Worm (Caenorhabditis elegans) whole organism, young adult: ENCODE results near the gene C13B4.1.

Experiments used
- B0035.1 ChIP-seq: sonication (generic microtip); optimal IDR thresholded peaks from 2 replicates; lab custom pipeline; 2016; ENCODE audit warnings: missing genetic modification characterization, mild to moderate bottlenecking, missing compliant biosample characterization, missing genotype, missing genetic modification reagents
- B0336.3 ChIP-seq: fragments of 200-800 bp; sonication (Bioruptor generic); IDR thresholded peaks from 2 replicates; pipeline ENCODE4 v1.3.6; 2022; ENCODE audit warnings: missing genetic modification characterization, missing compliant biosample characterization
- D2030.7 ChIP-seq: fragments of 200-800 bp; sonication (Bioruptor generic); IDR thresholded peaks from 2 replicates; pipeline ENCODE4 v1.3.6; 2022; ENCODE audit warnings: missing genetic modification reagents, missing genetic modification characterization, missing compliant biosample characterization
- F23B12.7 ChIP-seq: sonication (generic microtip); optimal IDR thresholded peaks from 2 replicates; lab custom pipeline; 2017; ENCODE audit warnings: missing genetic modification characterization, mild to moderate bottlenecking, missing compliant biosample characterization, antibody characterized with exemption, moderate library complexity; ENCODE audit not compliant: insufficient read depth
- F33H1.4 ChIP-seq: fragments of 200-800 bp; sonication (Bioruptor generic); IDR thresholded peaks from 2 replicates; pipeline ENCODE4 v1.3.6; 2022; ENCODE audit warnings: missing genetic modification reagents, missing genetic modification characterization, missing compliant biosample characterization
- F49E8.2 ChIP-seq: sonication (generic microtip); optimal IDR thresholded peaks from 3 replicates; lab custom pipeline; 2017; ENCODE audit warnings: missing genetic modification characterization, mild to moderate bottlenecking, missing compliant biosample characterization, antibody characterized with exemption, moderate library complexity; ENCODE audit not compliant: insufficient read depth
- F57C9.4 ChIP-seq: sonication (generic microtip); optimal IDR thresholded peaks from 2 replicates; lab custom pipeline; 2017; ENCODE audit warnings: mild to moderate bottlenecking, missing genetic modification characterization, missing compliant biosample characterization
- K11D2.4 ChIP-seq: fragments of 200-800 bp; sonication (Bioruptor generic); IDR thresholded peaks from 2 replicates; pipeline ENCODE4 v1.3.6; 2022; ENCODE audit warnings: missing genetic modification reagents, missing genetic modification characterization, missing compliant biosample characterization
- K12H6.12 ChIP-seq: fragments of 200-800 bp; sonication (Bioruptor generic); optimal IDR thresholded peaks from 2 replicates; lab custom pipeline; 2018; ENCODE audit warnings: mild to moderate bottlenecking, missing genetic modification characterization, missing compliant biosample characterization
- Y53F4B.3 ChIP-seq: fragments of 200-800 bp; sonication (Bioruptor generic); IDR thresholded peaks from 2 replicates; pipeline ENCODE4 v1.3.6; 2022; ENCODE audit warnings: missing genetic modification reagents, missing genetic modification characterization, missing compliant biosample characterization
- Y79H2A.3 ChIP-seq: fragments of 200-800 bp; sonication (Bioruptor generic); conservative IDR thresholded peaks from 2 replicates; pipeline ENCODE4 v1.3.6; 2022; ENCODE audit warnings: missing genetic modification reagents, missing genetic modification characterization, missing compliant biosample characterization
- ama-1 ChIP-seq, 3 experiments: fragments of 150-350 bp in 1 of 3; sonication (generic microtip) in 2 of 3; optimal IDR thresholded peaks; 2 replicates each; lab custom pipeline; 2014 to 2018; ENCODE audit warnings: missing biosample characterization in 2 of 3, missing genetic modification characterization in 2 of 3, missing genetic modification reagents in 2 of 3
- aptf-2 ChIP-seq: fragments of 200-800 bp; sonication (Bioruptor generic); conservative IDR thresholded peaks from 2 replicates; pipeline ENCODE4 v1.3.6; 2022; ENCODE audit warnings: missing genetic modification reagents, missing genetic modification characterization, missing compliant biosample characterization
- aptf-3 ChIP-seq: fragments of 200-800 bp; sonication (Bioruptor generic); IDR thresholded peaks from 2 replicates; pipeline ENCODE4 v1.3.6; 2022; ENCODE audit warnings: missing genetic modification characterization, missing compliant biosample characterization
- attf-6 ChIP-seq: fragments of 200-800 bp; sonication (Bioruptor generic); IDR thresholded peaks from 2 replicates; pipeline ENCODE4 v1.3.6; 2022; ENCODE audit warnings: missing genetic modification reagents, missing genetic modification characterization, missing compliant biosample characterization
- ccch-3 ChIP-seq: fragments of 200-800 bp; sonication (Bioruptor generic); optimal IDR thresholded peaks from 2 replicates; lab custom pipeline; 2018; ENCODE audit warnings: mild to moderate bottlenecking, missing genetic modification characterization, missing compliant biosample characterization
- ceh-100 ChIP-seq: fragments of 200-800 bp; sonication (Bioruptor generic); IDR thresholded peaks from 2 replicates; pipeline ENCODE4 v1.3.6; 2022; ENCODE audit warnings: missing genetic modification reagents, missing genetic modification characterization, missing compliant biosample characterization
- ceh-27 ChIP-seq: fragments of 200-800 bp; sonication (Bioruptor generic); optimal IDR thresholded peaks from 2 replicates; lab custom pipeline; 2018; ENCODE audit warnings: mild to moderate bottlenecking, missing genetic modification characterization, moderate library complexity, missing compliant biosample characterization
- ceh-40 ChIP-seq: fragments of 200-800 bp; sonication (Bioruptor generic); IDR thresholded peaks from 2 replicates; pipeline ENCODE4 v1.3.6; 2022; ENCODE audit warnings: missing genetic modification characterization, missing compliant biosample characterization
- ceh-58 ChIP-seq: fragments of 200-800 bp; sonication (Bioruptor generic); IDR thresholded peaks from 2 replicates; pipeline ENCODE4 v1.3.6; 2022; ENCODE audit warnings: missing genetic modification characterization, missing compliant biosample characterization
- ets-4 ChIP-seq: fragments of 200-800 bp; sonication (Bioruptor generic); optimal IDR thresholded peaks from 2 replicates; lab custom pipeline; 2018; ENCODE audit warnings: mild to moderate bottlenecking, missing genetic modification characterization, missing compliant biosample characterization
- hlh-12 ChIP-seq: sonication (generic microtip); optimal IDR thresholded peaks from 2 replicates; lab custom pipeline; 2016; ENCODE audit warnings: missing genetic modification characterization, missing compliant biosample characterization
- hmg-1.2 ChIP-seq: fragments of 200-800 bp; sonication (Bioruptor generic); IDR thresholded peaks from 2 replicates; pipeline ENCODE4 v1.3.6; 2022; ENCODE audit warnings: missing genetic modification reagents, missing genetic modification characterization, missing compliant biosample characterization
- hmg-20 ChIP-seq: fragments of 200-800 bp; sonication (Bioruptor generic); IDR thresholded peaks from 2 replicates; pipeline ENCODE4 v1.3.6; 2022; ENCODE audit warnings: missing genetic modification reagents, missing genetic modification characterization, missing compliant biosample characterization
- lag-1 ChIP-seq: fragments of 200-800 bp; sonication (Bioruptor generic); IDR thresholded peaks from 2 replicates; pipeline ENCODE4 v1.3.6; 2022; ENCODE audit warnings: missing genetic modification reagents, missing genetic modification characterization, missing compliant biosample characterization
- let-526 ChIP-seq: fragments of 200-800 bp; sonication (Bioruptor generic); IDR thresholded peaks from 2 replicates; pipeline ENCODE4 v1.3.6; 2022; ENCODE audit warnings: missing genetic modification reagents, missing genetic modification characterization, missing compliant biosample characterization
- lin-54 ChIP-seq: fragments of 200-800 bp; sonication (Bioruptor generic); optimal IDR thresholded peaks from 2 replicates; lab custom pipeline; 2018; ENCODE audit warnings: mild to moderate bottlenecking, missing genetic modification characterization, missing compliant biosample characterization
- madf-10 ChIP-seq: sonication (generic microtip); optimal IDR thresholded peaks from 2 replicates; lab custom pipeline; 2016; ENCODE audit warnings: mild to moderate bottlenecking, missing genetic modification characterization, missing compliant biosample characterization
- madf-3 ChIP-seq: fragments of 200-800 bp; sonication (Bioruptor generic); IDR thresholded peaks from 2 replicates; pipeline ENCODE4 v1.3.6; 2022; ENCODE audit warnings: missing genetic modification reagents, missing genetic modification characterization, missing compliant biosample characterization
- madf-8 ChIP-seq: fragments of 200-800 bp; sonication (Bioruptor generic); conservative IDR thresholded peaks from 2 replicates; pipeline ENCODE4 v1.3.6; 2022; ENCODE audit warnings: missing genetic modification reagents, missing genetic modification characterization, missing compliant biosample characterization
- mcd-1 ChIP-seq: fragments of 200-800 bp; sonication (Bioruptor generic); IDR thresholded peaks from 2 replicates; pipeline ENCODE4 v1.3.6; 2022; ENCODE audit warnings: missing genetic modification reagents, missing genetic modification characterization, missing compliant biosample characterization
- mel-28 ChIP-seq: sonication (generic microtip); optimal IDR thresholded peaks from 2 replicates; lab custom pipeline; 2016; ENCODE audit warnings: borderline replicate concordance, mild to moderate bottlenecking, missing genetic modification characterization, missing compliant biosample characterization
- nfya-1 ChIP-seq: sonication (generic microtip); optimal IDR thresholded peaks from 2 replicates; lab custom pipeline; 2017; ENCODE audit warnings: antibody characterized with exemption, missing compliant biosample characterization, missing genetic modification characterization, borderline replicate concordance; ENCODE audit not compliant: insufficient read depth
- nhr-120 ChIP-seq: fragments of 200-800 bp; sonication (Bioruptor generic); IDR thresholded peaks from 2 replicates; pipeline ENCODE4 v1.3.6; 2022; ENCODE audit warnings: missing genetic modification characterization, missing compliant biosample characterization
- nhr-179 ChIP-seq: sonication (generic microtip); optimal IDR thresholded peaks from 2 replicates; lab custom pipeline; 2016; ENCODE audit warnings: mild to moderate bottlenecking, missing genetic modification characterization, missing compliant biosample characterization
- rec-8 ChIP-seq, 2 experiments: sonication (generic microtip); optimal IDR thresholded peaks; 2 replicates each; lab custom pipeline; 2016; ENCODE audit warnings: mild to moderate bottlenecking in 2 of 2, missing genetic modification characterization in 2 of 2, missing genetic modification reagents in 2 of 2, missing genotype in 2 of 2, missing biosample characterization in 1 of 2, missing compliant biosample characterization in 1 of 2, moderate library complexity in 1 of 2
- rpc-1 ChIP-seq, 2 experiments: fragments of 150-350 bp in 1 of 2; sonication (generic microtip) in 1 of 2; optimal IDR thresholded peaks; 2 replicates each; lab custom pipeline; 2014 to 2018; ENCODE audit warnings: missing biosample characterization in 1 of 2, missing genetic modification characterization in 1 of 2, missing genetic modification reagents in 1 of 2, missing genotype in 1 of 2
- snpc-1.1 ChIP-seq: sonication (generic microtip); optimal IDR thresholded peaks from 2 replicates; lab custom pipeline; 2017; ENCODE audit warnings: missing genetic modification characterization, mild to moderate bottlenecking, missing compliant biosample characterization, antibody characterized with exemption, moderate library complexity, missing genotype, missing genetic modification reagents; ENCODE audit not compliant: insufficient read depth
- snpc-1.3 ChIP-seq: sonication (generic microtip); optimal IDR thresholded peaks from 2 replicates; lab custom pipeline; 2017; ENCODE audit warnings: missing genetic modification characterization, mild to moderate bottlenecking, missing compliant biosample characterization, antibody characterized with exemption, moderate library complexity, missing genotype, missing genetic modification reagents; ENCODE audit not compliant: insufficient read depth
- snpc-4 ChIP-seq, 5 experiments: fragments of 150-350 bp in 1 of 5; sonication (generic microtip) in 4 of 5; optimal IDR thresholded peaks; 2 replicates each; lab custom pipeline; 2014 to 2018; ENCODE audit warnings: missing genetic modification characterization in 5 of 5, missing biosample characterization in 3 of 5, antibody characterized with exemption in 2 of 5, mild to moderate bottlenecking in 2 of 5, missing compliant biosample characterization in 2 of 5, missing genotype in 2 of 5, moderate library complexity in 2 of 5, missing genetic modification reagents in 1 of 5
- xnd-1 ChIP-seq: sonication (generic microtip); optimal IDR thresholded peaks from 2 replicates; lab custom pipeline; 2016; ENCODE audit warnings: missing genotype, missing genetic modification reagents, missing genetic modification characterization, missing compliant biosample characterization
- ztf-18 ChIP-seq: sonication (generic microtip); optimal IDR thresholded peaks from 2 replicates; lab custom pipeline; 2016; ENCODE audit warnings: missing genotype, mild to moderate bottlenecking, missing genetic modification characterization, missing compliant biosample characterization
- ztf-22 ChIP-seq: fragments of 200-800 bp; sonication (Bioruptor generic); optimal IDR thresholded peaks from 2 replicates; lab custom pipeline; 2018; ENCODE audit warnings: mild to moderate bottlenecking, missing genetic modification characterization, moderate library complexity, missing compliant biosample characterization

C13B4.1 gene

DNA sequence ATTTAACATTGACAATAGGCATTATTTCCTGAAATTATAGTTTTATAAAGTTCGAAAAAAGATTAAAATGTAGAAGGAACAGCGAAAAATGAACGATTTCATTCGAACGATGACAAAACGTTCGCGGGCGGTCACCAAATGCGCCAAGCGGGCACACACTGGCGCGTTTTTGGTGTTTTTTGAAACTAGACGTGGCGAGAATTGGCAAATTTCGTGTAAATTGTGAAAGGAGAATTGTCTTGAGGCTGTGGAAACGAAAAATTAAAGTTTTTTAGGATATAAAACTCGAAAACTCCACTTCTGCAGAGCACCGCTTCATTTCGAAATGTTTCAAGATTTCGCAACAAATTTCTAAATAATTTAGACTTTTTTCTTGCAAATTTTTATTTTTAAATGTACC lies 9.2 kb upstream of the C13B4.1 start, which contains the start of gene usp-14 (continued):
- TF ChIP-seq snpc-1.3 (tag; lab: Kevin White, UChicago) (no peak), nhr-179 (no peak), ama-1 (optimal IDR thresholded peaks at IDR 0.05; lab: Kevin White, UChicago) (no peak), ama-1 (GFP tag; optimal IDR thresholded peaks at IDR 0.05; lab: Kevin White, UChicago) (no peak), K12H6.12 (tag; lab: Kevin White, UChicago) (no peak), aptf-2 (GFP tag; lab: Robert Waterston, UW) (no peak), snpc-4 (GFP tag; optimal IDR thresholded peaks at IDR 0.05; lab: Kevin White, UChicago) (no peak), snpc-4 (tag; optimal IDR thresholded peaks at IDR 0.05; lab: Kevin White, UChicago) (peak in 3 of 4 experiments; percentile 5 to 44 (median 16)), B0035.1 (tag; lab: Kevin White, UChicago) (no peak), hmg-20 (GFP tag; lab: Robert Waterston, UW) (no peak), mcd-1 (GFP tag; lab: Robert Waterston, UW) (peak; percentile 78), K11D2.4 (no peak), nfya-1 (no peak), madf-10 (tag; lab: Kevin White, UChicago) (no peak), F33H1.4 (GFP tag; lab: Robert Waterston, UW) (0 out of 2 replicates have a peak, but pooled peaks have one; percentile 30), ccch-3 (GFP tag; lab: Kevin White, UChicago) (no peak), ets-4 (GFP tag; lab: Kevin White, UChicago) (no peak), D2030.7 (peak; percentile 44; the same call in 1 of the 2 replicates), madf-8 (GFP tag; lab: Robert Waterston, UW) (no peak; the same call in 1 of the 2 replicates), ceh-58 (GFP tag; lab: Robert Waterston, UW) (no peak), lin-54 (GFP tag; lab: Kevin White, UChicago) (peak; percentile 82), snpc-1.1 (no peak), F57C9.4 (tag; lab: Kevin White, UChicago) (no peak), F49E8.2 (tag; lab: Kevin White, UChicago) (no peak), rpc-1 (optimal IDR thresholded peaks at IDR 0.05; lab: Kevin White, UChicago) (no peak), rpc-1 (tag; optimal IDR thresholded peaks at IDR 0.05; lab: Kevin White, UChicago) (no peak), let-526 (no peak), mel-28 (tag; lab: Kevin White, UChicago) (no peak), hmg-1.2 (GFP tag; lab: Robert Waterston, UW) (peak; percentile 45), ztf-18 (tag; lab: Kevin White, UChicago) (peak; percentile 93), nhr-120 (GFP tag; lab: Robert Waterston, UW) (no peak), attf-6 (no peak), rec-8 (tag; optimal IDR thresholded peaks at IDR 0.05; lab: Kevin White, UChicago) (no peak), xnd-1 (tag; lab: Kevin White, UChicago) (peak; percentile 4), hlh-12 (tag; lab: Kevin White, UChicago) (no peak), F23B12.7 (tag; lab: Kevin White, UChicago) (peak; percentile 50), B0336.3 (peak; percentile 76; the same call in 1 of the 2 replicates), Y53F4B.3 (GFP tag; lab: Robert Waterston, UW) (no peak), madf-3 (GFP tag; lab: Robert Waterston, UW) (0 out of 2 replicates have a peak, but pooled peaks have one; percentile 33), aptf-3 (GFP tag; lab: Robert Waterston, UW) (no peak), Y79H2A.3 (GFP tag; lab: Robert Waterston, UW) (no peak), ceh-27 (GFP tag; lab: Kevin White, UChicago) (no peak), ztf-22 (GFP tag; lab: Kevin White, UChicago) (no peak), ceh-40 (GFP tag; lab: Robert Waterston, UW) (no peak), lag-1 (no peak), ceh-100 (peak; percentile 40; the same call in 1 of the 2 replicates)
- TF ChIP-seq, all 124 proteins: peak for 29
